Fruit fly (Drosophila melanogaster) whole organism, embryonic: ENCODE results near the gene CG2617.

Experiments
- Bdp1 ChIP-seq: fragments of 200-800 bp; sonication (Bioruptor generic); optimal IDR thresholded peaks from 3 replicates; lab custom pipeline; 2016; ENCODE audit warnings: missing biosample characterization, missing genetic modification characterization
- CG12299 ChIP-seq: fragments of 200-800 bp; sonication (Bioruptor generic); optimal IDR thresholded peaks from 2 replicates; lab custom pipeline; 2018; ENCODE audit warnings: missing biosample characterization, mild to moderate bottlenecking, missing genetic modification characterization
- CG14441 ChIP-seq: fragments of 200-800 bp; sonication (Bioruptor generic); IDR thresholded peaks from 2 replicates; pipeline ENCODE4 v1.3.6; 2022; ENCODE audit warnings: missing biosample characterization, missing genetic modification characterization
- CG14710 ChIP-seq: fragments of 200-800 bp; sonication (Bioruptor generic); optimal IDR thresholded peaks from 3 replicates; lab custom pipeline; 2019; ENCODE audit warnings: missing biosample characterization, mild to moderate bottlenecking, missing genetic modification characterization, moderate library complexity
- CG15269 ChIP-seq: fragments of 200-800 bp; sonication (Bioruptor generic); optimal IDR thresholded peaks from 2 replicates; lab custom pipeline; 2018; ENCODE audit warnings: missing biosample characterization, mild to moderate bottlenecking, missing genetic modification characterization, moderate library complexity
- CG15514 ChIP-seq: fragments of 200-800 bp; sonication (Bioruptor generic); optimal IDR thresholded peaks from 3 replicates; lab custom pipeline; 2017; ENCODE audit warnings: missing biosample characterization, missing genetic modification characterization, mild to moderate bottlenecking, moderate library complexity, missing genetic modification reagents
- CG1647 ChIP-seq: fragments of 200-800 bp; sonication (Bioruptor generic); optimal IDR thresholded peaks from 3 replicates; lab custom pipeline; 2016; ENCODE audit warnings: missing biosample characterization, missing genetic modification characterization
- CG18262 ChIP-seq: fragments of 200-800 bp; optimal IDR thresholded peaks from 3 replicates; lab custom pipeline; 2019; ENCODE audit warnings: missing biosample characterization, mild to moderate bottlenecking, missing genetic modification characterization, moderate library complexity
- CG2199 ChIP-seq: fragments of 200-800 bp; sonication (Bioruptor generic); IDR thresholded peaks from 3 replicates; pipeline ENCODE4 v1.3.6; 2022; ENCODE audit warnings: missing biosample characterization, missing genetic modification characterization
- CG30431 ChIP-seq: fragments of 200-800 bp; sonication (Bioruptor generic); optimal IDR thresholded peaks from 2 replicates; lab custom pipeline; 2017; ENCODE audit warnings: missing biosample characterization, missing genetic modification characterization
- CG31441 ChIP-seq: fragments of 200-800 bp; sonication (Bioruptor generic); IDR thresholded peaks from 2 replicates; pipeline ENCODE4 v1.3.6; 2022; ENCODE audit warnings: missing biosample characterization, missing genetic modification characterization
- CG3281 ChIP-seq: fragments of 200-800 bp; sonication (Bioruptor generic); optimal IDR thresholded peaks from 3 replicates; lab custom pipeline; 2017; ENCODE audit warnings: missing biosample characterization, mild to moderate bottlenecking, missing genetic modification characterization
- CG3726 ChIP-seq: fragments of 200-800 bp; sonication (Bioruptor generic); IDR thresholded peaks from 3 replicates; pipeline ENCODE4, ENCODE4 v1.3.6; 2022; ENCODE audit warnings: missing biosample characterization, missing genetic modification characterization
- CG3847 ChIP-seq: fragments of 200-800 bp; sonication (Bioruptor generic); IDR thresholded peaks from 2 replicates; pipeline ENCODE4 v1.3.6; 2022; ENCODE audit warnings: missing biosample characterization, missing genetic modification characterization
- CG42726 ChIP-seq: fragments of 200-800 bp; sonication (Bioruptor generic); IDR thresholded peaks from 2 replicates; pipeline ENCODE4 v1.3.6; 2022; ENCODE audit warnings: missing biosample characterization, missing genetic modification characterization; ENCODE audit not compliant: partially characterized antibody
- CG4617 ChIP-seq: fragments of 200-800 bp; sonication (Bioruptor generic); optimal IDR thresholded peaks from 3 replicates; lab custom pipeline; 2016; ENCODE audit warnings: missing biosample characterization, missing genetic modification characterization, borderline replicate concordance
- CG6254 ChIP-seq: fragments of 200-800 bp; sonication (Bioruptor generic); optimal IDR thresholded peaks from 3 replicates; lab custom pipeline; 2017; ENCODE audit warnings: mild to moderate bottlenecking, missing biosample characterization, missing genetic modification reagents, missing genetic modification characterization
- CG6689 ChIP-seq: fragments of 200-800 bp; sonication (Bioruptor generic); IDR thresholded peaks from 2 replicates; pipeline ENCODE4 v1.3.6; 2022; ENCODE audit warnings: missing biosample characterization, missing genetic modification characterization
- D19A ChIP-seq: fragments of 200-800 bp; optimal IDR thresholded peaks from 3 replicates; lab custom pipeline; 2019; ENCODE audit warnings: missing biosample characterization, mild to moderate bottlenecking, missing genetic modification characterization, moderate library complexity
- Dad ChIP-seq: fragments of 200-800 bp; sonication (Bioruptor generic); optimal IDR thresholded peaks from 3 replicates; lab custom pipeline; 2016; ENCODE audit warnings: missing biosample characterization, missing genetic modification characterization
- HmgD ChIP-seq: fragments of 200-800 bp; sonication (Bioruptor generic); optimal IDR thresholded peaks from 3 replicates; lab custom pipeline; 2016; ENCODE audit warnings: missing biosample characterization, missing genetic modification characterization
- Hmr ChIP-seq: fragments of 200-800 bp; sonication (Bioruptor generic); optimal IDR thresholded peaks from 3 replicates; lab custom pipeline; 2017; ENCODE audit warnings: mild to moderate bottlenecking, missing biosample characterization, missing genetic modification reagents, missing genetic modification characterization
- Hr3 ChIP-seq: fragments of 200-800 bp; sonication (Bioruptor generic); optimal IDR thresholded peaks from 3 replicates; lab custom pipeline; 2016; ENCODE audit warnings: missing biosample characterization, missing genetic modification characterization
- Lpt ChIP-seq: fragments of >200 bp; optimal IDR thresholded peaks from 2 replicates; lab custom pipeline; 2018; ENCODE audit warnings: missing biosample characterization, missing genetic modification characterization
- NfI ChIP-seq: fragments of 200-800 bp; sonication (Bioruptor generic); optimal IDR thresholded peaks from 3 replicates; lab custom pipeline; 2018; ENCODE audit warnings: missing biosample characterization, mild to moderate bottlenecking, missing genetic modification characterization, moderate library complexity
- Poxn ChIP-seq: fragments of 200-800 bp; sonication (Bioruptor generic); IDR thresholded peaks from 2 replicates; pipeline ENCODE4 v1.3.6; 2022; ENCODE audit warnings: missing biosample characterization, missing genetic modification characterization
- Scr ChIP-seq: fragments of 200-800 bp; sonication (Bioruptor generic); IDR thresholded peaks from 2 replicates; pipeline ENCODE4 v1.3.6; 2022; ENCODE audit warnings: missing biosample characterization, missing genetic modification characterization; ENCODE audit not compliant: partially characterized antibody
- YL-1 ChIP-seq: fragments of 200-800 bp; sonication (Bioruptor generic); optimal IDR thresholded peaks from 3 replicates; lab custom pipeline; 2017; ENCODE audit warnings: missing biosample characterization, mild to moderate bottlenecking, missing genetic modification characterization
- ac ChIP-seq: fragments of 200-800 bp; sonication (Bioruptor generic); optimal IDR thresholded peaks from 3 replicates; lab custom pipeline; 2017; ENCODE audit warnings: missing biosample characterization, mild to moderate bottlenecking, missing genetic modification characterization
- amos ChIP-seq: fragments of 200-800 bp; sonication (Bioruptor generic); IDR thresholded peaks from 2 replicates; pipeline ENCODE4 v1.3.6; 2022; ENCODE audit warnings: missing biosample characterization, missing genetic modification characterization; ENCODE audit not compliant: partially characterized antibody
- ato ChIP-seq: fragments of 200-800 bp; sonication (Bioruptor generic); IDR thresholded peaks from 2 replicates; pipeline ENCODE4 v1.3.6; 2022; ENCODE audit warnings: missing biosample characterization, missing genetic modification characterization; ENCODE audit not compliant: partially characterized antibody
- bbx ChIP-seq: fragments of 200-800 bp; sonication (Bioruptor generic); IDR thresholded peaks from 2 replicates; pipeline ENCODE4 v1.3.6; 2022; ENCODE audit warnings: missing biosample characterization, missing genetic modification characterization; ENCODE audit not compliant: partially characterized antibody
- chn ChIP-seq: fragments of 200-800 bp; sonication (Bioruptor generic); optimal IDR thresholded peaks from 2 replicates; lab custom pipeline; 2016; ENCODE audit warnings: missing biosample characterization, missing genetic modification characterization
- ci ChIP-seq: fragments of 200-800 bp; sonication (Bioruptor generic); IDR thresholded peaks from 3 replicates; pipeline ENCODE4 v1.3.6; 2022; ENCODE audit warnings: missing biosample characterization, missing genetic modification characterization
- corto ChIP-seq: fragments of 200-800 bp; sonication (Bioruptor generic); optimal IDR thresholded peaks from 2 replicates; lab custom pipeline; 2016; ENCODE audit warnings: missing biosample characterization, mild to moderate bottlenecking, missing genetic modification characterization, moderate library complexity
- dm ChIP-seq: fragments of 200-800 bp; sonication (Bioruptor generic); optimal IDR thresholded peaks from 3 replicates; lab custom pipeline; 2016; ENCODE audit warnings: missing biosample characterization, missing genetic modification characterization
- esg ChIP-seq: fragments of 200-800 bp; sonication (Bioruptor generic); conservative IDR thresholded peaks from 2 replicates; pipeline ENCODE4 v1.3.6; 2022; ENCODE audit warnings: missing biosample characterization, missing genetic modification characterization
- gfzf ChIP-seq: fragments of 200-800 bp; sonication (Bioruptor generic); optimal IDR thresholded peaks from 2 replicates; lab custom pipeline; 2016; ENCODE audit warnings: missing biosample characterization, mild to moderate bottlenecking, missing genetic modification characterization, moderate library complexity
- ham ChIP-seq: fragments of 200-800 bp; sonication (Bioruptor generic); IDR thresholded peaks from 2 replicates; pipeline ENCODE4 v1.3.6; 2022; ENCODE audit warnings: missing biosample characterization, missing genetic modification characterization
- kni ChIP-seq: fragments of 200-800 bp; sonication (Bioruptor generic); optimal IDR thresholded peaks from 3 replicates; lab custom pipeline; 2017; ENCODE audit warnings: mild to moderate bottlenecking, missing biosample characterization, missing genetic modification reagents, missing genetic modification characterization
- knrl ChIP-seq: fragments of 200-800 bp; sonication (Bioruptor generic); IDR thresholded peaks from 3 replicates; pipeline ENCODE4 v1.3.6; 2022; ENCODE audit warnings: missing biosample characterization, missing genetic modification characterization; ENCODE audit not compliant: partially characterized antibody
- lov ChIP-seq, 2 experiments: fragments of 200-800 bp in 1 of 2; fragments of >200 bp in 1 of 2; sonication (Bioruptor generic) in 1 of 2; IDR thresholded peaks in 1 of 2; optimal IDR thresholded peaks in 1 of 2; 2 replicates in 1 of 2; 3 replicates in 1 of 2; pipeline versions ENCODE4 v1.3.6 to Lab custom; 2017 to 2022; ENCODE audit warnings: missing biosample characterization in 1 of 2, missing genetic modification characterization in 1 of 2
- mirr ChIP-seq: fragments of 200-800 bp; sonication (Bioruptor generic); optimal IDR thresholded peaks from 3 replicates; lab custom pipeline; 2018; ENCODE audit warnings: missing biosample characterization, mild to moderate bottlenecking, missing genetic modification characterization
- nerfin-2 ChIP-seq: fragments of 200-800 bp; sonication (Bioruptor generic); IDR thresholded peaks from 2 replicates; pipeline ENCODE4 v1.3.6; 2022; ENCODE audit warnings: missing biosample characterization, missing genetic modification characterization; ENCODE audit not compliant: partially characterized antibody
- ranshi ChIP-seq: fragments of 200-800 bp; sonication (Bioruptor generic); IDR thresholded peaks from 2 replicates; pipeline ENCODE4 v1.3.6; 2022; ENCODE audit warnings: missing biosample characterization, missing genetic modification characterization
- sc ChIP-seq, 3 experiments: fragments of >200 bp in 2 of 3; fragments of 200-800 bp in 1 of 3; sonication (Bioruptor generic) in 1 of 3; optimal IDR thresholded peaks; 2 replicates in 2 of 3; 3 replicates in 1 of 3; lab custom pipeline; 2017; ENCODE audit warnings: mild to moderate bottlenecking in 1 of 3, missing biosample characterization in 1 of 3, missing genetic modification characterization in 1 of 3, missing genetic modification reagents in 1 of 3
- usp ChIP-seq: fragments of >200 bp; optimal IDR thresholded peaks from 2 replicates; lab custom pipeline; 2017; ENCODE audit warnings: missing biosample characterization, missing genetic modification characterization
- vvl ChIP-seq: fragments of 200-800 bp; sonication (Bioruptor generic); IDR thresholded peaks from 2 replicates; pipeline ENCODE4 v1.3.6; 2022; ENCODE audit warnings: missing biosample characterization, missing genetic modification characterization
- yki ChIP-seq: fragments of >200 bp; optimal IDR thresholded peaks from 3 replicates; lab custom pipeline; 2018

CG2617 gene

DNA sequence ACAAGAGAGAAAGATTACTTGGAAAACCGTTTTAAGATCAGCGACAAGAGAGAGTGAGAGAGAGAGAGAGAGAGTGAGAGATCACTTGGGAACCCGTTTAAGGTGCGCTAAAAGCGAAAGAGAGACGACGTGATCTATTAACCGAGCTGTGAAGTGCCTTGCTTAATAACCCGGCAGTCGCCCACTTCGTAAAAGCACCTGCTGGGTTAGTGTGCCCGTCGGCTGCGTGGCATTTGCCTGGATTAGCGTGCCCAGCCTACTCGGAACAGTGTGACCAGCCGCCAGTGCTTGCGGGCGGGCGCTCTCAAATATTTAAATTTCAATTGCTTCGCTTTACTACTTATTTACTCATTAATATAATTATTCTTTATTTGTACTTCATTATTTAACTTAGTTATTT is 43.8 kb upstream of the CG2617 start (continued):
- TF ChIP-seq Scr (GFP tag; lab: Robert Waterston, UW) (peak; percentile 25; the same call in 1 of the 2 replicates), CG42726 (GFP tag; lab: Robert Waterston, UW) (0 out of 2 replicates have a peak, but pooled peaks have one; percentile 36), ato (0 out of 2 replicates have a peak, but pooled peaks have one; percentile 15), CG3281 (GFP tag; lab: Kevin White, UChicago) (no peak), ranshi (GFP tag; lab: Robert Waterston, UW) (no peak), CG4617 (GFP tag; lab: Kevin White, UChicago) (no peak), vvl (GFP tag; lab: Robert Waterston, UW) (peak; percentile 49), NfI (GFP tag; lab: Kevin White, UChicago) (no peak), mirr (GFP tag; lab: Kevin White, UChicago) (no peak), sc (optimal IDR thresholded peaks at IDR 0.05; lab: Kevin White, UChicago) (no peak), sc (GFP tag; optimal IDR thresholded peaks at IDR 0.05; lab: Kevin White, UChicago) (peak; percentile 25), CG12299 (no peak), usp (GFP tag; lab: Kevin White, UChicago) (no peak), CG1647 (no peak), CG6689 (peak; percentile 64), D19A (tag; lab: Kevin White, UChicago) (peak; percentile 6), CG14441 (GFP tag; lab: Robert Waterston, UW) (no peak), dm (peak; percentile 32), HmgD (GFP tag; lab: Kevin White, UChicago) (peak; percentile 32), Hmr (peak; percentile 76), Bdp1 (no peak), CG14710 (tag; lab: Kevin White, UChicago) (peak; percentile 43), CG3847 (GFP tag; lab: Robert Waterston, UW) (peak; percentile 72), ac (peak; percentile 87), Dad (GFP tag; lab: Kevin White, UChicago) (no peak), CG6254 (peak; percentile 9), ci (GFP tag; lab: Robert Waterston, UW) (peak; percentile 43; the same call in 1 of the 3 replicates), chn (GFP tag; lab: Kevin White, UChicago) (peak; percentile 31), ham (GFP tag; lab: Robert Waterston, UW) (no peak), CG3726 (no peak), esg (GFP tag; lab: Robert Waterston, UW) (peak; percentile 55), CG31441 (peak; percentile 29; the same call in 1 of the 2 replicates), lov (optimal IDR thresholded peaks at IDR 0.05; lab: Kevin White, UChicago) (no peak), lov (GFP tag; IDR thresholded peaks at IDR 0.05; lab: Robert Waterston, UW) (peak; percentile 17; the same call in 1 of the 3 replicates), Poxn (no peak), nerfin-2 (GFP tag; lab: Robert Waterston, UW) (no peak), YL-1 (GFP tag; lab: Kevin White, UChicago) (peak; percentile 29), yki (lab: Kevin White, UChicago) (peak; percentile 53), CG18262 (tag; lab: Kevin White, UChicago) (no peak), bbx (GFP tag; lab: Robert Waterston, UW) (peak; percentile 49), Lpt (GFP tag; lab: Kevin White, UChicago) (no peak), amos (GFP tag; lab: Robert Waterston, UW) (peak; percentile 32), CG15269 (tag; lab: Kevin White, UChicago) (peak; percentile 20), gfzf (GFP tag; lab: Kevin White, UChicago) (peak; percentile 90), knrl (GFP tag; lab: Robert Waterston, UW) (peak; percentile 60), Hr3 (GFP tag; lab: Kevin White, UChicago) (no peak), CG2199 (peak; percentile 84; the same call in 2 of the 3 replicates), CG15514 (GFP tag; lab: Kevin White, UChicago) (peak; percentile 54), kni (peak; percentile 27), CG30431 (GFP tag; lab: Kevin White, UChicago) (no peak), corto (no peak)
